Worm (Caenorhabditis elegans) whole organism, late embryonic: ENCODE data around the gene C18A11.3.

Experiments
- F13H6.1 ChIP-seq: sonication (generic microtip); optimal IDR thresholded peaks from 2 replicates; lab custom pipeline; 2016; ENCODE audit warnings: missing genetic modification characterization, missing compliant biosample characterization
- ceh-2 ChIP-seq: sonication (generic microtip); optimal IDR thresholded peaks from 2 replicates; lab custom pipeline; 2016; ENCODE audit warnings: missing genotype, missing genetic modification characterization, missing compliant biosample characterization
- ceh-31 ChIP-seq: sonication (generic microtip); optimal IDR thresholded peaks from 2 replicates; lab custom pipeline; 2016; ENCODE audit warnings: missing genetic modification characterization, missing compliant biosample characterization
- ceh-9 ChIP-seq: sonication (generic microtip); optimal IDR thresholded peaks from 2 replicates; lab custom pipeline; 2016; ENCODE audit warnings: mild to moderate bottlenecking, missing genetic modification characterization, inconsistent platforms, missing compliant biosample characterization
- elt-2 ChIP-seq: sonication (generic microtip); optimal IDR thresholded peaks from 2 replicates; lab custom pipeline; 2016; ENCODE audit warnings: missing genetic modification reagents, missing genetic modification characterization, missing compliant biosample characterization
- gmeb-2 ChIP-seq: sonication (generic microtip); optimal IDR thresholded peaks from 2 replicates; lab custom pipeline; 2016; ENCODE audit warnings: missing genetic modification characterization, inconsistent platforms, missing compliant biosample characterization
- hlh-13 ChIP-seq: fragments of 200-800 bp; sonication (Bioruptor generic); optimal IDR thresholded peaks from 2 replicates; lab custom pipeline; 2018; ENCODE audit warnings: mild to moderate bottlenecking, missing genetic modification characterization, missing compliant biosample characterization
- nfya-1 ChIP-seq: sonication (generic microtip); optimal IDR thresholded peaks from 2 replicates; lab custom pipeline; 2017; ENCODE audit warnings: missing genetic modification characterization, mild to moderate bottlenecking, missing compliant biosample characterization, antibody characterized with exemption, moderate library complexity
- npax-4 ChIP-seq: sonication (generic microtip); optimal IDR thresholded peaks from 2 replicates; lab custom pipeline; 2016; ENCODE audit warnings: missing genetic modification characterization, missing compliant biosample characterization

DNA sequence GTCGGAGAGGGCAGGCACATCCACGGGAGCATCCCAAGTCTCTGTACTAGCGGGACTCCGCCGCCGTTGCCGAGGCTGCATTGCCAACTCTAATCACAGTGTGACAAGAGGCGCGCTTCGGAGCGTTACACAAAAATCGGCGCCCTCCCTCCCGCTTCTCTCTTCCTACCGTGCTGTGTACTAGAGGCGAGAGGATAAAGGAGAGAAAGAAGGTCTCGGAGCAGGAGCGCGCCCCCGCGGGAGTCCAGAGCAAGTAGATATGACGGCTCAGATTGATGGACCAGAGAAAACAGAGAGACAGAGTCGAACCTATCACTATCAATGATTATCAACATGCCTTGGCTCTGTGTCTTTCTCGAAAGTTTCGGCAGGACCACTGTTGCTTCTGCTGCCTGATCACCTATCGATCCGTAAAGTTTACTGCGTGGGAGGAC, 7.9 kb upstream of the C18A11.3 start:
- TF ChIP-seq gmeb-2 (no peak), ceh-9 (tag; lab: Kevin White, UChicago) (no peak), ceh-31 (tag; lab: Kevin White, UChicago) (peak; percentile 1), hlh-13 (no peak), ceh-2 (tag; lab: Kevin White, UChicago) (no peak), nfya-1 (peak; percentile 33), F13H6.1 (tag; lab: Kevin White, UChicago) (peak; percentile 8), elt-2 (tag; lab: Kevin White, UChicago) (no peak), npax-4 (tag; lab: Kevin White, UChicago) (no peak)
